Fruit fly (Drosophila melanogaster) S2 (cell line): ENCODE measurements around the gene CG43689.

Experiments used
- CG8478 ChIP-seq: fragments of >200 bp; optimal IDR thresholded peaks from 2 replicates; lab custom pipeline; 2018
- CTCF ChIP-seq, 2 experiments: fragments of >200 bp; optimal IDR thresholded peaks; 2 replicates each; lab custom pipeline; 2018

- TF ChIP-seq CG8478 (lab: Kevin White, UChicago) (no peak), CTCF (optimal IDR thresholded peaks at IDR 0.05; lab: Kevin White, UChicago) (no peak)
Observed at dm6 chrX:4100824-4101368, 25.4 kb downstream of the CG43689 start, which contains the start of the genes Cmtr1 and CG15375.
